Worm (Caenorhabditis elegans) whole organism, mixed stage, embryonic: ENCODE results near the gene cdh-3.

Source experiments
- M03D4.4 ChIP-seq: sonication (generic microtip); optimal IDR thresholded peaks from 2 replicates; lab custom pipeline; 2017; ENCODE audit warnings: mild to moderate bottlenecking, missing genetic modification characterization, missing compliant biosample characterization
- blmp-1 ChIP-seq: fragments of 150-350 bp; optimal IDR thresholded peaks from 2 replicates; lab custom pipeline; 2014; ENCODE audit warnings: missing biosample characterization, missing genetic modification characterization
- ceh-43 ChIP-seq: fragments of 200-800 bp; sonication (Bioruptor generic); optimal IDR thresholded peaks from 2 replicates; lab custom pipeline; 2018; ENCODE audit warnings: mild to moderate bottlenecking, missing genetic modification characterization, moderate library complexity, missing compliant biosample characterization
- ces-1 ChIP-seq: fragments of 150-350 bp; optimal IDR thresholded peaks from 2 replicates; lab custom pipeline; 2014; ENCODE audit warnings: missing biosample characterization, missing genetic modification reagents, missing genetic modification characterization
- lin-13 ChIP-seq: fragments of 150-350 bp; optimal IDR thresholded peaks from 2 replicates; lab custom pipeline; 2014; ENCODE audit warnings: missing biosample characterization, missing genetic modification characterization
- lsy-2 ChIP-seq: fragments of 150-350 bp; optimal IDR thresholded peaks from 2 replicates; lab custom pipeline; 2014; ENCODE audit warnings: missing biosample characterization, missing genetic modification characterization
- mep-1 ChIP-seq: fragments of 150-350 bp; optimal IDR thresholded peaks from 2 replicates; lab custom pipeline; 2017; ENCODE audit warnings: missing biosample characterization, missing genetic modification reagents, missing genetic modification characterization, inconsistent platforms
- nhr-237 ChIP-seq: fragments of 150-350 bp; optimal IDR thresholded peaks from 2 replicates; lab custom pipeline; 2014; ENCODE audit warnings: missing biosample characterization, missing genetic modification characterization
- nhr-28 ChIP-seq: fragments of 150-350 bp; optimal IDR thresholded peaks from 2 replicates; lab custom pipeline; 2014; ENCODE audit warnings: missing biosample characterization, missing genetic modification characterization
- pha-4 ChIP-seq: fragments of 150-350 bp; optimal IDR thresholded peaks from 2 replicates; lab custom pipeline; 2018; ENCODE audit warnings: missing biosample characterization, missing genetic modification reagents, missing genetic modification characterization
- unc-62 ChIP-seq: fragments of 150-350 bp; optimal IDR thresholded peaks from 2 replicates; lab custom pipeline; 2014; ENCODE audit warnings: missing biosample characterization, missing genetic modification reagents, missing genetic modification characterization
- ztf-11 ChIP-seq: fragments of 150-350 bp; optimal IDR thresholded peaks from 2 replicates; lab custom pipeline; 2014; ENCODE audit warnings: missing biosample characterization, missing genetic modification characterization

DNA sequence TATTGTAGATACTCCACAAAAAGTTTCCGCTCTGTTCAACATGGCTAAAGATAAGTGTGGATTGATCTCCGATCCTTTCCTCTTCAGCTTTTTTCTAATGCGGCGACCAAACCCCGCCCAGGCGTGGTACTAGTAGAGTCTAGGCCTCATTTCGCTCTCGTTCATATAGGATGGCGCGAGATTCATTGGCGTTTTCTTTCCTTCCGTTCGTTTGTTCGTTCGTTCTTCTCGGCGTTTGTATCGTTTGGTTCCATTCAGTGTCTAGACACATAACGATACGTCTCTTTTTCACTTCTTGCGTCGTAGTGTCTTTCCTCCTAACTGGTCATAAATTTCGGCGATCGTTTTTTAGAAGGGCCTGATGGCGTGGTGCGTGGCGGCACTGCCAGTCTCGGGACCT is 25.2 kb downstream of the cdh-3 start:
- TF ChIP-seq nhr-237 (tag; lab: Kevin White, UChicago) (no peak), M03D4.4 (tag; lab: Kevin White, UChicago) (no peak), lin-13 (tag; lab: Kevin White, UChicago) (no peak), ztf-11 (tag; lab: Kevin White, UChicago) (no peak), nhr-28 (no peak), ceh-43 (GFP tag; lab: Kevin White, UChicago) (no peak), blmp-1 (no peak), mep-1 (tag; lab: Kevin White, UChicago) (no peak), ces-1 (GFP tag; lab: Kevin White, UChicago) (no peak), pha-4 (tag; lab: Kevin White, UChicago) (no peak), unc-62 (GFP tag; lab: Kevin White, UChicago) (no peak), lsy-2 (tag; lab: Kevin White, UChicago) (no peak)
